Fruit fly (Drosophila melanogaster) whole organism, prepupa: Measurements from ENCODE around the gene lsn.

Source experiments
- Blimp-1 ChIP-seq: fragments of 200-800 bp; sonication (Bioruptor generic); optimal IDR thresholded peaks from 3 replicates; lab custom pipeline; 2017; ENCODE audit warnings: missing biosample characterization, missing genetic modification characterization, mild to moderate bottlenecking, moderate library complexity, missing genetic modification reagents
- CG10669 ChIP-seq: fragments of 200-800 bp; sonication (Bioruptor generic); optimal IDR thresholded peaks from 3 replicates; lab custom pipeline; 2018; ENCODE audit warnings: missing biosample characterization, mild to moderate bottlenecking, missing genetic modification characterization, moderate library complexity
- CG11294 ChIP-seq: fragments of 200-800 bp; sonication (Bioruptor generic); IDR thresholded peaks from 2 replicates; pipeline ENCODE4 v1.3.6; 2022; ENCODE audit warnings: missing biosample characterization, missing genetic modification characterization
- CG11762 ChIP-seq: fragments of 200-800 bp; sonication (Bioruptor generic); optimal IDR thresholded peaks from 3 replicates; lab custom pipeline; 2016; ENCODE audit warnings: missing biosample characterization, missing genetic modification characterization; ENCODE audit not compliant: insufficient read depth
- CG15336 ChIP-seq: fragments of 200-800 bp; sonication (Bioruptor generic); IDR thresholded peaks from 2 replicates; pipeline ENCODE4 v1.3.6; 2022; ENCODE audit warnings: missing biosample characterization, missing genetic modification characterization
- CG1621 ChIP-seq: fragments of 200-800 bp; sonication (Bioruptor generic); optimal IDR thresholded peaks from 3 replicates; lab custom pipeline; 2018; ENCODE audit warnings: missing biosample characterization, mild to moderate bottlenecking, missing genetic modification characterization
- CG31627 ChIP-seq: fragments of 200-800 bp; sonication (Bioruptor generic); optimal IDR thresholded peaks from 3 replicates; lab custom pipeline; 2016; ENCODE audit warnings: missing biosample characterization, missing genetic modification characterization
- CG32006 ChIP-seq: fragments of 200-800 bp; sonication (Bioruptor generic); optimal IDR thresholded peaks from 3 replicates; lab custom pipeline; 2017; ENCODE audit warnings: missing biosample characterization, mild to moderate bottlenecking, missing genetic modification characterization
- CG4318 ChIP-seq: fragments of 200-800 bp; sonication (Bioruptor generic); optimal IDR thresholded peaks from 3 replicates; lab custom pipeline; 2017; ENCODE audit warnings: missing biosample characterization, mild to moderate bottlenecking, missing genetic modification characterization
- CG6163 ChIP-seq: fragments of 200-800 bp; sonication (Bioruptor generic); IDR thresholded peaks from 3 replicates; pipeline ENCODE4 v1.3.6; 2022; ENCODE audit warnings: missing biosample characterization, missing genetic modification characterization
- CG6276 ChIP-seq: fragments of 200-800 bp; sonication (Bioruptor generic); optimal IDR thresholded peaks from 2 replicates; lab custom pipeline; 2017; ENCODE audit warnings: missing biosample characterization, mild to moderate bottlenecking, missing genetic modification characterization
- CG6792 ChIP-seq: fragments of 200-800 bp; sonication (Bioruptor generic); optimal IDR thresholded peaks from 3 replicates; lab custom pipeline; 2016; ENCODE audit warnings: missing biosample characterization, missing genetic modification characterization
- CG6854 ChIP-seq: fragments of 200-800 bp; sonication (Bioruptor generic); optimal IDR thresholded peaks from 2 replicates; lab custom pipeline; 2017; ENCODE audit warnings: missing biosample characterization, mild to moderate bottlenecking, missing genetic modification characterization
- CG7368 ChIP-seq: fragments of 200-800 bp; sonication (Bioruptor generic); optimal IDR thresholded peaks from 3 replicates; lab custom pipeline; 2016; ENCODE audit warnings: missing biosample characterization, missing genetic modification characterization
- CG8119 ChIP-seq: fragments of 200-800 bp; sonication (Bioruptor generic); IDR thresholded peaks from 3 replicates; pipeline ENCODE4 v1.3.6; 2022; ENCODE audit warnings: missing biosample characterization, missing genetic modification characterization
- CG8319 ChIP-seq: fragments of 200-800 bp; sonication (Bioruptor generic); optimal IDR thresholded peaks from 3 replicates; lab custom pipeline; 2016; ENCODE audit warnings: missing biosample characterization, missing genetic modification characterization
- CG8632 ChIP-seq: fragments of 200-800 bp; sonication (Bioruptor generic); optimal IDR thresholded peaks from 3 replicates; lab custom pipeline; 2016; ENCODE audit warnings: missing biosample characterization, missing genetic modification characterization
- CG9139 ChIP-seq: fragments of 200-800 bp; sonication (Bioruptor generic); optimal IDR thresholded peaks from 3 replicates; lab custom pipeline; 2017; ENCODE audit warnings: missing biosample characterization, mild to moderate bottlenecking, missing genetic modification characterization
- Eip78C ChIP-seq: fragments of 200-800 bp; sonication (Bioruptor generic); peaks from one replicate; lab custom pipeline; 2016; ENCODE audit warnings: missing biosample characterization, missing genetic modification characterization
- Gug ChIP-seq: fragments of 200-800 bp; sonication (Bioruptor generic); IDR thresholded peaks from 2 replicates; pipeline ENCODE4 v1.3.6; 2022; ENCODE audit warnings: missing biosample characterization, missing genetic modification characterization
- Hr38 ChIP-seq: sonication (Bioruptor generic); optimal IDR thresholded peaks from 2 replicates; lab custom pipeline; 2016; ENCODE audit warnings: missing biosample characterization, missing genetic modification characterization
- Hr39 ChIP-seq: fragments of 200-800 bp; sonication (Bioruptor generic); optimal IDR thresholded peaks from 2 replicates; lab custom pipeline; 2016; ENCODE audit warnings: missing biosample characterization, missing genetic modification characterization
- Hr4 ChIP-seq: fragments of 200-800 bp; sonication (Bioruptor generic); optimal IDR thresholded peaks from 3 replicates; lab custom pipeline; 2016; ENCODE audit warnings: missing biosample characterization, missing genetic modification characterization
- Lpt ChIP-seq: fragments of 200-800 bp; sonication (Bioruptor generic); optimal IDR thresholded peaks from 3 replicates; lab custom pipeline; 2016; ENCODE audit warnings: missing biosample characterization, missing genetic modification characterization
- Met ChIP-seq: fragments of 200-800 bp; sonication (Bioruptor generic); optimal IDR thresholded peaks from 3 replicates; lab custom pipeline; 2016; ENCODE audit warnings: missing biosample characterization, missing genetic modification characterization
- OdsH ChIP-seq: fragments of 200-800 bp; sonication (Bioruptor generic); optimal IDR thresholded peaks from 3 replicates; lab custom pipeline; 2016; ENCODE audit warnings: missing biosample characterization, missing genetic modification characterization
- Smox ChIP-seq: fragments of 200-800 bp; sonication (Bioruptor generic); optimal IDR thresholded peaks from 3 replicates; lab custom pipeline; 2016; ENCODE audit warnings: missing biosample characterization, missing genetic modification characterization
- Sox102F ChIP-seq: fragments of 200-800 bp; sonication (Bioruptor generic); optimal IDR thresholded peaks from 2 replicates; lab custom pipeline; 2016; ENCODE audit warnings: missing biosample characterization, mild to moderate bottlenecking, missing genetic modification characterization
- Sox14 ChIP-seq: fragments of 200-800 bp; sonication (Bioruptor generic); optimal IDR thresholded peaks from 3 replicates; lab custom pipeline; 2016; ENCODE audit warnings: missing biosample characterization, missing genetic modification characterization
- Sox15 ChIP-seq: fragments of 200-800 bp; sonication (Bioruptor generic); optimal IDR thresholded peaks from 3 replicates; lab custom pipeline; 2016; ENCODE audit warnings: missing biosample characterization, missing genetic modification characterization
- achi ChIP-seq: fragments of 200-800 bp; sonication (Bioruptor generic); optimal IDR thresholded peaks from 3 replicates; lab custom pipeline; 2016; ENCODE audit warnings: missing biosample characterization, missing genetic modification characterization
- acj6 ChIP-seq: fragments of 200-800 bp; sonication (Bioruptor generic); optimal IDR thresholded peaks from 3 replicates; lab custom pipeline; 2016; ENCODE audit warnings: missing biosample characterization, missing genetic modification characterization
- cyc ChIP-seq: fragments of 200-800 bp; sonication (Bioruptor generic); optimal IDR thresholded peaks from 3 replicates; lab custom pipeline; 2016; ENCODE audit warnings: missing biosample characterization, missing genetic modification characterization
- dac ChIP-seq: fragments of 200-800 bp; sonication (Bioruptor generic); optimal IDR thresholded peaks from 2 replicates; lab custom pipeline; 2017; ENCODE audit warnings: missing biosample characterization, mild to moderate bottlenecking, missing genetic modification characterization
- dsx ChIP-seq: fragments of 200-800 bp; optimal IDR thresholded peaks from 3 replicates; lab custom pipeline; 2019; ENCODE audit warnings: missing biosample characterization, mild to moderate bottlenecking, missing genetic modification characterization, moderate library complexity; ENCODE audit not compliant: poor library complexity, severe bottlenecking
- esn ChIP-seq: fragments of 200-800 bp; sonication (Bioruptor generic); optimal IDR thresholded peaks from 2 replicates; lab custom pipeline; 2016; ENCODE audit warnings: missing biosample characterization, mild to moderate bottlenecking, missing genetic modification characterization, moderate library complexity
- fd85E ChIP-seq: fragments of 200-800 bp; sonication (Bioruptor generic); optimal IDR thresholded peaks from 3 replicates; lab custom pipeline; 2016; ENCODE audit warnings: missing biosample characterization, missing genetic modification characterization
- fkh ChIP-seq: fragments of 200-800 bp; sonication (Bioruptor generic); optimal IDR thresholded peaks from 3 replicates; lab custom pipeline; 2017; ENCODE audit warnings: missing biosample characterization, mild to moderate bottlenecking, missing genetic modification characterization, moderate library complexity
- lz ChIP-seq: fragments of 200-800 bp; sonication (Bioruptor generic); optimal IDR thresholded peaks from 3 replicates; lab custom pipeline; 2016; ENCODE audit warnings: missing biosample characterization, missing genetic modification characterization
- pdm3 ChIP-seq: fragments of 200-800 bp; sonication (Bioruptor generic); optimal IDR thresholded peaks from 3 replicates; lab custom pipeline; 2016; ENCODE audit warnings: missing biosample characterization, missing genetic modification characterization
- salr ChIP-seq, 2 experiments: fragments of 200-800 bp; sonication (Bioruptor generic); optimal IDR thresholded peaks; 3 replicates each; lab custom pipeline; 2016 to 2018; ENCODE audit warnings: missing biosample characterization in 2 of 2, missing genetic modification characterization in 2 of 2, mild to moderate bottlenecking in 1 of 2
- spab ChIP-seq: fragments of 200-800 bp; sonication (Bioruptor generic); optimal IDR thresholded peaks from 2 replicates; lab custom pipeline; 2017; ENCODE audit warnings: missing biosample characterization, mild to moderate bottlenecking, missing genetic modification characterization, missing genetic modification reagents
- ss ChIP-seq, 2 experiments: fragments of 200-800 bp; sonication (Bioruptor generic); optimal IDR thresholded peaks; 2 replicates in 1 of 2; 3 replicates in 1 of 2; lab custom pipeline; 2017 to 2018; ENCODE audit warnings: mild to moderate bottlenecking in 2 of 2, missing biosample characterization in 2 of 2, missing genetic modification characterization in 2 of 2, moderate library complexity in 1 of 2
- svp ChIP-seq: fragments of 200-800 bp; sonication (Bioruptor generic); peaks from one replicate; lab custom pipeline; 2016; ENCODE audit warnings: missing biosample characterization, missing genetic modification characterization
- topi ChIP-seq: fragments of 200-800 bp; sonication (Bioruptor generic); optimal IDR thresholded peaks from 3 replicates; lab custom pipeline; 2016; ENCODE audit warnings: missing biosample characterization, missing genetic modification characterization
- vri ChIP-seq: fragments of 200-800 bp; sonication (Bioruptor generic); optimal IDR thresholded peaks from 3 replicates; lab custom pipeline; 2016; ENCODE audit warnings: missing biosample characterization, mild to moderate bottlenecking, missing genetic modification characterization

lsn gene

dm6 chr3R:21893929-21894328, 29.0 kb downstream of the lsn start (continued):
- TF ChIP-seq Hr39 (GFP tag; lab: Kevin White, UChicago): no peak
- TF ChIP-seq topi (GFP tag; lab: Kevin White, UChicago): peak; percentile 12
- peak; percentile 14 for TF ChIP-seq esn (GFP tag; lab: Kevin White, UChicago)
- peak; percentile 69 for TF ChIP-seq CG10669
- no peak for TF ChIP-seq Blimp-1 (GFP tag; lab: Kevin White, UChicago)
- TF ChIP-seq OdsH (GFP tag; lab: Kevin White, UChicago): peak; percentile 80
- TF ChIP-seq ss (GFP tag; optimal IDR thresholded peaks at IDR 0.05; lab: Kevin White, UChicago): peak; percentile 79 to 80
- TF ChIP-seq Met (GFP tag; lab: Kevin White, UChicago): peak; percentile 23
- TF ChIP-seq CG1621 (tag; lab: Kevin White, UChicago): peak; percentile 73
- peak; percentile 84 for TF ChIP-seq achi
- TF ChIP-seq CG9139 (GFP tag; lab: Kevin White, UChicago): peak; percentile 35
- peak; percentile 86 for TF ChIP-seq dsx
- TF ChIP-seq CG8319 (GFP tag; lab: Kevin White, UChicago): peak; percentile 48
- TF ChIP-seq Hr4: peak; percentile 90
- TF ChIP-seq fkh (GFP tag; lab: Kevin White, UChicago): no peak
- no peak for TF ChIP-seq Sox102F (GFP tag; lab: Kevin White, UChicago)
- TF ChIP-seq svp (GFP tag; lab: Kevin White, UChicago): peak; percentile 64
- TF ChIP-seq CG7368 (GFP tag; lab: Kevin White, UChicago): peak; percentile 12
- TF ChIP-seq CG4318 (GFP tag; lab: Kevin White, UChicago): peak; percentile 89
- TF ChIP-seq CG32006: peak; percentile 96
- TF ChIP-seq CG8632 (GFP tag; lab: Kevin White, UChicago): peak; percentile 58
- TF ChIP-seq Lpt: peak; percentile 86
- peak; percentile 69 for TF ChIP-seq pdm3 (GFP tag; lab: Kevin White, UChicago)

dm6 chr3R:21895961-21896875, 31.2 kb downstream of the lsn start:
- peak; percentile 38 for TF ChIP-seq cyc (GFP tag; lab: Kevin White, UChicago)
- TF ChIP-seq topi (GFP tag; lab: Kevin White, UChicago): peak; percentile 55
- TF ChIP-seq salr (GFP tag; optimal IDR thresholded peaks at IDR 0.05; lab: Kevin White, UChicago): peak in 1 of 2 experiments; percentile 57
- no peak for TF ChIP-seq CG11294 (GFP tag; lab: Robert Waterston, UW)
- TF ChIP-seq CG6792 (GFP tag; lab: Kevin White, UChicago): no peak
- TF ChIP-seq Sox14: peak; percentile 6
- TF ChIP-seq dac: no peak
- peak; percentile 21 for TF ChIP-seq acj6 (GFP tag; lab: Kevin White, UChicago)
- TF ChIP-seq CG15336: no peak
- TF ChIP-seq CG6854 (GFP tag; lab: Kevin White, UChicago): peak; percentile 78
- TF ChIP-seq CG31627 (GFP tag; lab: Kevin White, UChicago): peak; percentile 12
- no peak for TF ChIP-seq fkh (GFP tag; lab: Kevin White, UChicago)
- TF ChIP-seq svp (GFP tag; lab: Kevin White, UChicago): peak; percentile 74
- no peak for TF ChIP-seq spab (GFP tag; lab: Kevin White, UChicago)
- peak; percentile 17 for TF ChIP-seq CG8632 (GFP tag; lab: Kevin White, UChicago)
- TF ChIP-seq Hr38 (GFP tag; lab: Kevin White, UChicago): no peak
- no peak for TF ChIP-seq Sox15 (GFP tag; lab: Kevin White, UChicago)
- TF ChIP-seq OdsH (GFP tag; lab: Kevin White, UChicago): peak; percentile 40
- peak; percentile 68 for TF ChIP-seq Eip78C (GFP tag; lab: Kevin White, UChicago)
- TF ChIP-seq ss (GFP tag; optimal IDR thresholded peaks at IDR 0.05; lab: Kevin White, UChicago): peak in 1 of 2 experiments; percentile 33
- TF ChIP-seq Gug (GFP tag; lab: Robert Waterston, UW): no peak
- peak; percentile 35 for TF ChIP-seq Met (GFP tag; lab: Kevin White, UChicago)
- peak; percentile 47 for TF ChIP-seq Hr39 (GFP tag; lab: Kevin White, UChicago)
- TF ChIP-seq CG6163 (GFP tag; lab: Robert Waterston, UW): peak; percentile 56; the same call in 2 of the 3 replicates
- TF ChIP-seq Lpt: peak; percentile 4
- TF ChIP-seq CG10669: peak; percentile 41
- TF ChIP-seq vri (GFP tag; lab: Kevin White, UChicago): peak; percentile 15
- peak; percentile 0 for TF ChIP-seq CG9139 (GFP tag; lab: Kevin White, UChicago)
- peak; percentile 8 for TF ChIP-seq CG11762 (GFP tag; lab: Kevin White, UChicago)
- TF ChIP-seq lz (GFP tag; lab: Kevin White, UChicago): peak; percentile 54
- peak; percentile 44 for TF ChIP-seq pdm3 (GFP tag; lab: Kevin White, UChicago)
- peak; percentile 8 for TF ChIP-seq CG7368 (GFP tag; lab: Kevin White, UChicago)
- TF ChIP-seq fd85E (GFP tag; lab: Kevin White, UChicago): no peak
- peak; percentile 36 for TF ChIP-seq CG6276 (GFP tag; lab: Kevin White, UChicago)
- peak; percentile 72 for TF ChIP-seq esn (GFP tag; lab: Kevin White, UChicago)
- TF ChIP-seq Smox (GFP tag; lab: Kevin White, UChicago): peak; percentile 36
- TF ChIP-seq CG8119 (GFP tag; lab: Robert Waterston, UW): no peak
